Worm (Caenorhabditis elegans) whole organism, late embryonic: ENCODE results near the gene srx-48.

Experiments used
- K02D7.2 ChIP-seq: sonication (generic microtip); optimal IDR thresholded peaks from 2 replicates; lab custom pipeline; 2017; ENCODE audit warnings: mild to moderate bottlenecking, missing genetic modification characterization, missing compliant biosample characterization
- T23F11.4 ChIP-seq: fragments of 200-800 bp; sonication (Bioruptor generic); optimal IDR thresholded peaks from 2 replicates; lab custom pipeline; 2018; ENCODE audit warnings: mild to moderate bottlenecking, missing genetic modification characterization, missing compliant biosample characterization
- Y22D7AL.16 ChIP-seq: sonication (generic microtip); optimal IDR thresholded peaks from 2 replicates; lab custom pipeline; 2016; ENCODE audit warnings: missing genetic modification characterization, missing compliant biosample characterization
- ama-1 ChIP-seq: fragments of 150-350 bp; optimal IDR thresholded peaks from 2 replicates; lab custom pipeline; 2014
- ceh-19 ChIP-seq: fragments of 200-800 bp; sonication (Bioruptor generic); optimal IDR thresholded peaks from 2 replicates; lab custom pipeline; 2018; ENCODE audit warnings: mild to moderate bottlenecking, missing genetic modification characterization, missing compliant biosample characterization
- elt-2 ChIP-seq: sonication (generic microtip); optimal IDR thresholded peaks from 2 replicates; lab custom pipeline; 2016; ENCODE audit warnings: missing genetic modification reagents, missing genetic modification characterization, missing compliant biosample characterization
- hlh-6 ChIP-seq: sonication (generic microtip); optimal IDR thresholded peaks from 2 replicates; lab custom pipeline; 2016; ENCODE audit warnings: missing genotype, missing genetic modification characterization, missing compliant biosample characterization
- nfya-1 ChIP-seq: sonication (generic microtip); optimal IDR thresholded peaks from 2 replicates; lab custom pipeline; 2017; ENCODE audit warnings: missing genetic modification characterization, mild to moderate bottlenecking, missing compliant biosample characterization, antibody characterized with exemption, moderate library complexity
- npax-4 ChIP-seq: sonication (generic microtip); optimal IDR thresholded peaks from 2 replicates; lab custom pipeline; 2016; ENCODE audit warnings: missing genetic modification characterization, missing compliant biosample characterization

ce11 chrV:15306745-15307144 lies 3.2 kb upstream of the srx-48 start, which contains the start of gene T26H8.4:
- TF ChIP-seq K02D7.2 (tag; lab: Kevin White, UChicago): no peak
- TF ChIP-seq nfya-1: no peak
- no peak for TF ChIP-seq ceh-19 (GFP tag; lab: Kevin White, UChicago)
- TF ChIP-seq elt-2 (tag; lab: Kevin White, UChicago): no peak
- TF ChIP-seq hlh-6 (tag; lab: Kevin White, UChicago): no peak
- no peak for TF ChIP-seq T23F11.4 (GFP tag; lab: Kevin White, UChicago)
- no peak for TF ChIP-seq ama-1
- TF ChIP-seq npax-4: no peak
- no peak for TF ChIP-seq Y22D7AL.16 (tag; lab: Kevin White, UChicago)
